Worm (Caenorhabditis elegans) whole organism, L4 larva: Measurements from ENCODE around the gene srt-3.
A peak's percentile ranks its signal among the peaks of the same experiment; 100 is the strongest.

Source experiments
- F26F4.8 ChIP-seq: fragments of 200-800 bp; sonication (Bioruptor generic); conservative IDR thresholded peaks from 2 replicates; pipeline ENCODE4 v1.3.6; 2022; ENCODE audit warnings: missing genetic modification characterization, missing compliant biosample characterization
- F37D6.2 ChIP-seq: sonication (generic microtip); optimal IDR thresholded peaks from 2 replicates; lab custom pipeline; 2016; ENCODE audit warnings: mild to moderate bottlenecking, missing genetic modification characterization, missing compliant biosample characterization
- Y105C5A.15 ChIP-seq: fragments of 200-800 bp; sonication (Bioruptor generic); IDR thresholded peaks from 2 replicates; pipeline ENCODE4 v1.3.6; 2022; ENCODE audit warnings: missing genetic modification characterization, missing compliant biosample characterization
- ZK546.5 ChIP-seq, 2 experiments: sonication (generic microtip); optimal IDR thresholded peaks; 2 replicates each; lab custom pipeline; 2017; ENCODE audit warnings: missing biosample characterization in 2 of 2, missing genetic modification characterization in 2 of 2
- aha-1 ChIP-seq: fragments of 150-350 bp; peaks from one replicate; lab custom pipeline; 2014; ENCODE audit warnings: missing biosample characterization, missing genetic modification characterization
- ama-1 ChIP-seq: fragments of 150-350 bp; optimal IDR thresholded peaks from 2 replicates; lab custom pipeline; 2014; ENCODE audit warnings: inconsistent platforms, mixed read lengths
- arid-1 ChIP-seq: fragments of 200-800 bp; sonication (Bioruptor generic); conservative IDR thresholded peaks from 2 replicates; pipeline ENCODE4 v1.3.6; 2022; ENCODE audit warnings: missing genetic modification reagents, missing genetic modification characterization, missing compliant biosample characterization
- ceh-20 ChIP-seq: fragments of 200-800 bp; sonication (Bioruptor generic); IDR thresholded peaks from 2 replicates; pipeline ENCODE4 v1.3.6; 2022; ENCODE audit warnings: missing genetic modification reagents, missing genetic modification characterization, missing compliant biosample characterization
- ceh-32 ChIP-seq: sonication (generic microtip); optimal IDR thresholded peaks from 2 replicates; lab custom pipeline; 2016; ENCODE audit warnings: mild to moderate bottlenecking, missing genetic modification characterization, missing compliant biosample characterization; ENCODE audit not compliant: poor library complexity
- ceh-62 ChIP-seq: sonication (generic microtip); optimal IDR thresholded peaks from 2 replicates; lab custom pipeline; 2017; ENCODE audit warnings: missing biosample characterization, missing genetic modification characterization
- ceh-82 ChIP-seq: sonication (generic microtip); optimal IDR thresholded peaks from 2 replicates; lab custom pipeline; 2017; ENCODE audit warnings: missing biosample characterization, missing genetic modification characterization
- ces-1 ChIP-seq: fragments of 150-350 bp; sonication (generic microtip); optimal IDR thresholded peaks from 4 replicates; lab custom pipeline; 2014; ENCODE audit warnings: missing biosample characterization, missing genetic modification reagents, missing genetic modification characterization
- daf-16 ChIP-seq, 3 experiments: sonication (generic microtip); optimal IDR thresholded peaks; 2 replicates each; lab custom pipeline; 2016 to 2017; ENCODE audit warnings: missing genetic modification characterization in 3 of 3, missing genetic modification reagents in 3 of 3, mild to moderate bottlenecking in 2 of 3, missing compliant biosample characterization in 2 of 3, missing biosample characterization in 1 of 3, moderate library complexity in 1 of 3
- daf-8 ChIP-seq: fragments of 200-800 bp; sonication (Bioruptor generic); IDR thresholded peaks from 2 replicates; pipeline ENCODE4 v1.3.6; 2022; ENCODE audit warnings: missing genetic modification characterization, missing compliant biosample characterization
- dve-1 ChIP-seq: sonication (generic microtip); optimal IDR thresholded peaks from 2 replicates; lab custom pipeline; 2017; ENCODE audit warnings: antibody characterized with exemption, mild to moderate bottlenecking, missing genetic modification characterization, missing compliant biosample characterization; ENCODE audit not compliant: insufficient read depth
- egl-27 ChIP-seq: sonication (generic microtip); optimal IDR thresholded peaks from 3 replicates; lab custom pipeline; 2017; ENCODE audit warnings: missing biosample characterization, missing genetic modification reagents, missing genetic modification characterization
- egl-43 ChIP-seq: fragments of 200-800 bp; sonication (Bioruptor generic); IDR thresholded peaks from 2 replicates; pipeline ENCODE4 v1.3.6; 2022; ENCODE audit warnings: missing genetic modification reagents, missing genetic modification characterization, missing compliant biosample characterization
- fkh-10 ChIP-seq: fragments of 150-350 bp; optimal IDR thresholded peaks from 2 replicates; lab custom pipeline; 2014; ENCODE audit warnings: missing biosample characterization, missing genetic modification reagents, missing genetic modification characterization
- lim-7 ChIP-seq: fragments of 200-800 bp; sonication (Bioruptor generic); IDR thresholded peaks from 2 replicates; pipeline ENCODE4 v1.3.6; 2022; ENCODE audit warnings: missing genetic modification characterization, missing compliant biosample characterization
- lin-13 ChIP-seq: fragments of 150-350 bp; optimal IDR thresholded peaks from 2 replicates; lab custom pipeline; 2014; ENCODE audit warnings: missing biosample characterization, missing genetic modification reagents, missing genetic modification characterization
- lin-39 ChIP-seq: fragments of 150-350 bp; optimal IDR thresholded peaks from 2 replicates; lab custom pipeline; 2014; ENCODE audit warnings: missing biosample characterization, missing genetic modification reagents, missing genetic modification characterization
- lir-3 ChIP-seq: sonication (generic microtip); optimal IDR thresholded peaks from 2 replicates; lab custom pipeline; 2016; ENCODE audit warnings: mild to moderate bottlenecking, missing genetic modification characterization, missing compliant biosample characterization
- mdt-29 ChIP-seq: fragments of 200-800 bp; sonication (Bioruptor generic); IDR thresholded peaks from 2 replicates; pipeline ENCODE4 v1.3.6; 2022; ENCODE audit warnings: missing genetic modification reagents, missing genetic modification characterization, missing compliant biosample characterization
- mxl-2 ChIP-seq: fragments of 200-800 bp; sonication (Bioruptor generic); conservative IDR thresholded peaks from 2 replicates; pipeline ENCODE4 v1.3.6; 2022; ENCODE audit warnings: missing genetic modification reagents, missing genetic modification characterization, missing compliant biosample characterization
- nhr-11 ChIP-seq: fragments of 150-350 bp; optimal IDR thresholded peaks from 2 replicates; lab custom pipeline; 2014; ENCODE audit warnings: missing biosample characterization, missing genetic modification characterization
- nhr-6 ChIP-seq: fragments of 150-350 bp; optimal IDR thresholded peaks from 2 replicates; lab custom pipeline; 2014; ENCODE audit warnings: missing biosample characterization, missing genetic modification characterization
- php-3 ChIP-seq: fragments of 200-800 bp; sonication (Bioruptor generic); IDR thresholded peaks from 2 replicates; pipeline ENCODE4 v1.3.6; 2022; ENCODE audit warnings: missing genetic modification reagents, missing genetic modification characterization, missing compliant biosample characterization
- sdz-12 ChIP-seq: fragments of 200-800 bp; sonication (Bioruptor generic); optimal IDR thresholded peaks from 2 replicates; lab custom pipeline; 2018; ENCODE audit warnings: mild to moderate bottlenecking, missing genetic modification characterization, missing compliant biosample characterization
- skn-1 ChIP-seq: fragments of 150-350 bp; optimal IDR thresholded peaks from 2 replicates; lab custom pipeline; 2014; ENCODE audit warnings: missing biosample characterization, missing genetic modification characterization
- snpc-1.2 ChIP-seq: fragments of 200-800 bp; sonication (Bioruptor generic); IDR thresholded peaks from 2 replicates; pipeline ENCODE4 v1.3.6; 2022; ENCODE audit warnings: missing genetic modification reagents, missing genetic modification characterization, missing compliant biosample characterization
- snpc-4 ChIP-seq: fragments of 150-350 bp; optimal IDR thresholded peaks from 2 replicates; lab custom pipeline; 2014; ENCODE audit warnings: missing biosample characterization, missing genetic modification characterization
- tag-97 ChIP-seq: fragments of 200-800 bp; sonication (Bioruptor generic); IDR thresholded peaks from 2 replicates; pipeline ENCODE4 v1.3.6; 2022; ENCODE audit warnings: missing genetic modification characterization, missing compliant biosample characterization
- tra-1 ChIP-seq: fragments of 200-800 bp; sonication (Bioruptor generic); IDR thresholded peaks from 2 replicates; pipeline ENCODE4 v1.3.6; 2022; ENCODE audit warnings: missing genetic modification reagents, missing genetic modification characterization, missing compliant biosample characterization
- unc-39 ChIP-seq: sonication (generic microtip); optimal IDR thresholded peaks from 2 replicates; lab custom pipeline; 2017; ENCODE audit warnings: missing biosample characterization, missing genetic modification characterization
- unc-62 ChIP-seq, 3 experiments: fragments of 150-350 bp in 1 of 3; sonication (generic microtip); optimal IDR thresholded peaks in 2 of 3; peaks in 1 of 3; 1 replicate in 1 of 3; 2 replicates in 2 of 3; lab custom pipeline; 2014 to 2017; ENCODE audit warnings: missing biosample characterization in 3 of 3, missing genetic modification characterization in 3 of 3, missing genetic modification reagents in 3 of 3, missing genotype in 1 of 3
- vab-7 ChIP-seq: fragments of 200-800 bp; sonication (Bioruptor generic); IDR thresholded peaks from 2 replicates; pipeline ENCODE4 v1.3.6; 2022; ENCODE audit warnings: missing genetic modification reagents, missing genetic modification characterization, missing compliant biosample characterization
- zag-1 ChIP-seq: fragments of 150-350 bp; optimal IDR thresholded peaks from 2 replicates; lab custom pipeline; 2014; ENCODE audit warnings: missing biosample characterization, missing genetic modification characterization
- zfp-2 ChIP-seq: sonication (generic microtip); optimal IDR thresholded peaks from 2 replicates; lab custom pipeline; 2016; ENCODE audit warnings: mild to moderate bottlenecking, missing genetic modification characterization, missing compliant biosample characterization
- zfp-3 ChIP-seq: fragments of 200-800 bp; sonication (Bioruptor generic); conservative IDR thresholded peaks from 2 replicates; pipeline ENCODE4 v1.3.6; 2022; ENCODE audit warnings: missing genetic modification reagents, missing genetic modification characterization, missing compliant biosample characterization
- ztf-7 ChIP-seq: fragments of 150-350 bp; optimal IDR thresholded peaks from 2 replicates; lab custom pipeline; 2014; ENCODE audit warnings: missing biosample characterization, missing genetic modification characterization

The srt-3 gene

DNA sequence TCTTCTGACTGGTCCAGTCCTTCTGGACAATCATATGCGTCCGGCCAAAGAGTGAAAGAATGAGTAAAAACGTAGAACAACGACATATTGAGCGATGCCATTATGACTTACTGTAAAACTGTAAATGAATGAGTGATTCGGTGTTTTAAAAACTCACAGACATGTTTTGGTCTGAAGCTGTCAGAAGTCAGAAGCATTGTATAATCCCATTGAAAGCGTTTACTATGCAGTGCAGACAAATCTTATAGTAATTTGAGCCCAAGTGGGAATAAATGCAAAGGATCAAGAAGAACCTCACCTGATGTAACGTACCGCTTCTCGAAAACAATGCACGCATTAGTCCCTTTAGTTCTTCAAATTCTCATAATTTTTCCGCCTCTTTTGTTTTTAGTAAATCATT lies at the start of gene srt-3:
Gene srt-3, minus strand, starts transcription at position 101 of the 400 bp plus-strand sequence.
- no peak for TF ChIP-seq snpc-4 (tag; lab: Kevin White, UChicago)
- no peak for TF ChIP-seq tag-97 (GFP tag; lab: Robert Waterston, UW)
- no peak for TF ChIP-seq snpc-1.2
- TF ChIP-seq arid-1 (GFP tag; lab: Robert Waterston, UW), result no peak
- no peak for TF ChIP-seq egl-27
- TF ChIP-seq ceh-20 (GFP tag; lab: Robert Waterston, UW), result no peak
- no peak for TF ChIP-seq skn-1 (tag; lab: Kevin White, UChicago)
- TF ChIP-seq nhr-6 (tag; lab: Kevin White, UChicago), result no peak
- TF ChIP-seq ceh-62 (tag; lab: Kevin White, UChicago), result no peak
- TF ChIP-seq ces-1 (GFP tag; lab: Kevin White, UChicago), result no peak
- no peak for TF ChIP-seq egl-43 (GFP tag; lab: Robert Waterston, UW)
- no peak for TF ChIP-seq F37D6.2 (tag; lab: Kevin White, UChicago)
- no peak for TF ChIP-seq ceh-82 (tag; lab: Kevin White, UChicago)
- no peak for TF ChIP-seq daf-8
- no peak for TF ChIP-seq ama-1 (lab: Kevin White, UChicago)
- TF ChIP-seq nhr-11 (tag; lab: Kevin White, UChicago), result no peak
- TF ChIP-seq zfp-3, result no peak
- TF ChIP-seq sdz-12 (GFP tag; lab: Kevin White, UChicago), result no peak
- no peak for TF ChIP-seq ZK546.5 (tag; optimal IDR thresholded peaks at IDR 0.05; lab: Kevin White, UChicago)

- TF ChIP-seq vab-7 (GFP tag; lab: Robert Waterston, UW) (no peak), lin-39 (tag; lab: Kevin White, UChicago) (no peak), aha-1 (tag; lab: Kevin White, UChicago) (peak; percentile 92)
These were observed 44.2 kb upstream of the srt-3 start for ce11 chrV:4304240-4304639.

DNA sequence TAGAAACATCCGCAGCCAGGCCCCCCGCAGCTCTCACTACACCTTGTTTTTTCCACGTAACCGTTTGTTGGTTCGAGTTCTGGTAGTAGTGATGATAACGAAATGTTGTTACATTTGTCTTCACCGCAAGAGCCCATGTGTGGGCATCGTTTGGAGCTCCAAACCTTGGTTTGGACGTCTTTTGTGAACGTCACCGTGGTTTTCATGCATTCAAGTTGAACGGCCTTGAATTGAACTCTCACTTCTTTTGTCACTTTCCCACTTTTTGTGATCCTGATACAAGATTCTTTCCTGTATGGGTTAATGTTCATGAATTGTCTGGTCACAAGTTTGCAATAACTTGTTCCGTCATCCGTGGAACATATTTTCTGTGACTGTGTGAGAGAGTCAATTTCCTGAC lies 43.8 kb upstream of the srt-3 start:
- no peak for TF ChIP-seq arid-1 (GFP tag; lab: Robert Waterston, UW)
- no peak for TF ChIP-seq tag-97 (GFP tag; lab: Robert Waterston, UW)
- no peak for TF ChIP-seq F26F4.8 (GFP tag; lab: Robert Waterston, UW)
- 0 out of 2 replicates have a peak, but pooled peaks have one; percentile 43 for TF ChIP-seq lim-7 (GFP tag; lab: Robert Waterston, UW)
- TF ChIP-seq aha-1 (tag; lab: Kevin White, UChicago), result peak; percentile 90
- TF ChIP-seq fkh-10 (GFP tag; lab: Kevin White, UChicago), result no peak
- TF ChIP-seq egl-27, result no peak
- no peak for TF ChIP-seq ztf-7 (tag; lab: Kevin White, UChicago)
- no peak for TF ChIP-seq vab-7 (GFP tag; lab: Robert Waterston, UW)
- TF ChIP-seq lin-13, result no peak
- no peak for TF ChIP-seq ZK546.5 (tag; optimal IDR thresholded peaks at IDR 0.05; lab: Kevin White, UChicago)

DNA sequence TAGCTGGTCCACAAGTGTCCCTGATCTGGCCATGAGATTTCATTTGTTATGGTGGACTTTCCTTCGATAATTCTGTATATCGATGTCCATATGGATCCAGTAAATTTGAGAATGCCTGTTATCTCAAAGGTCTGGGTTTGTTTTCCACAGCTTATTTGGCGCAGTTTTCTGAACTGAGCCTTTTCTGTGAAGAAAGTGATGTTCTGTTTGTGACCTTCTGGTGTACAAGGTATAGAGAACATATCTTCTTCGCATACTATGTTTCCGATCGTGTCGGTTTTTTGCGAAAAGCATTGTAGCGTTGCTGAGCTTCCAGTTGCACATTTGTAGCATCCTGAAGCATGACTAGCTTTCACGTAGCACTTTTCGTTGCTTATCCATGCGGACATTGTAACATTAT lies 42.9 kb upstream of the srt-3 start:
- TF ChIP-seq lir-3 (tag; lab: Kevin White, UChicago) (no peak), unc-62 (GFP tag; optimal IDR thresholded peaks at IDR 0.05 in 1 of 2; lab: Kevin White, UChicago) (peak in 1 of 2 experiments; percentile 97), unc-62 (tag; optimal IDR thresholded peaks at IDR 0.05; lab: Kevin White, UChicago) (no peak)

DNA sequence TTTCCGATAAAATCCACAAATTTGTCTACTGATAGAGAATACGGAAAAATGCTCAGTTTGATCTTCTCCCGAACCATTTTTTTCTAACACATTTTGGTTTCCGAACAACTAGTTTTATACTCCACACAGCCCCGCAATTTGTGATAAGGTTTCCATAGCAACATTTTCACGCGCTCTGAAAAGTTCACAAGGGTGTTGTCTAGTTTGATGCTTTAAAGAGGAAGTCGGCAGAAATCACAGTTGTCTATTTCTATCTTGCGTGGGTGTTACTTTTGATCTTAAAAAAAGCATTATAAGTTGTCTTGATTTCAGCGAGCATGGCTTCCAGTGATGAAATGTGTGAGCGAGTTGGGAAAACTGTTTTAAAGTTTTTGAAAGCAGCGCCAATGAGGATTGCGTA lies 39.8 kb upstream of the srt-3 start, which contains the start of gene ZC132.3:
Gene ZC132.3, minus strand, starts transcription at position 101 of the 400 bp plus-strand sequence.
- TF ChIP-seq daf-16 (GFP tag; optimal IDR thresholded peaks at IDR 0.05; lab: Kevin White, UChicago), result no peak
- TF ChIP-seq daf-16 (tag; optimal IDR thresholded peaks at IDR 0.05; lab: Kevin White, UChicago), result no peak
- no peak for TF ChIP-seq tra-1 (GFP tag; lab: Robert Waterston, UW)
- TF ChIP-seq nhr-11 (tag; lab: Kevin White, UChicago), result no peak
- no peak for TF ChIP-seq zag-1 (tag; lab: Kevin White, UChicago)
- no peak for TF ChIP-seq mdt-29 (GFP tag; lab: Robert Waterston, UW)
- TF ChIP-seq snpc-1.2, result no peak
- no peak for TF ChIP-seq unc-39 (tag; lab: Kevin White, UChicago)
- TF ChIP-seq dve-1 (tag; lab: Kevin White, UChicago), result no peak
- TF ChIP-seq php-3 (GFP tag; lab: Robert Waterston, UW), result no peak
- TF ChIP-seq ceh-32 (tag; lab: Kevin White, UChicago), result no peak
- no peak for TF ChIP-seq zfp-2 (tag; lab: Kevin White, UChicago)
- TF ChIP-seq Y105C5A.15 (GFP tag; lab: Robert Waterston, UW), result no peak
- no peak for TF ChIP-seq mxl-2
